Worm (Caenorhabditis elegans) whole organism, young adult: ENCODE results near the gene cyp-44A1.

Experiments used
- B0336.3 ChIP-seq: fragments of 200-800 bp; sonication (Bioruptor generic); IDR thresholded peaks from 2 replicates; pipeline ENCODE4 v1.3.6; 2022; ENCODE audit warnings: missing genetic modification characterization, missing compliant biosample characterization
- D2030.7 ChIP-seq: fragments of 200-800 bp; sonication (Bioruptor generic); IDR thresholded peaks from 2 replicates; pipeline ENCODE4 v1.3.6; 2022; ENCODE audit warnings: missing genetic modification reagents, missing genetic modification characterization, missing compliant biosample characterization
- F23B12.7 ChIP-seq: sonication (generic microtip); optimal IDR thresholded peaks from 2 replicates; lab custom pipeline; 2017; ENCODE audit warnings: missing genetic modification characterization, mild to moderate bottlenecking, missing compliant biosample characterization, antibody characterized with exemption, moderate library complexity; ENCODE audit not compliant: insufficient read depth
- F33H1.4 ChIP-seq: fragments of 200-800 bp; sonication (Bioruptor generic); IDR thresholded peaks from 2 replicates; pipeline ENCODE4 v1.3.6; 2022; ENCODE audit warnings: missing genetic modification reagents, missing genetic modification characterization, missing compliant biosample characterization
- F37B4.10 ChIP-seq: fragments of 200-800 bp; sonication (Bioruptor generic); IDR thresholded peaks from 2 replicates; pipeline ENCODE4 v1.3.6; 2022; ENCODE audit warnings: missing genetic modification characterization, missing compliant biosample characterization
- F49E8.2 ChIP-seq: sonication (generic microtip); optimal IDR thresholded peaks from 3 replicates; lab custom pipeline; 2017; ENCODE audit warnings: missing genetic modification characterization, mild to moderate bottlenecking, missing compliant biosample characterization, antibody characterized with exemption, moderate library complexity; ENCODE audit not compliant: insufficient read depth
- F52B5.7 ChIP-seq: sonication (generic microtip); optimal IDR thresholded peaks from 2 replicates; lab custom pipeline; 2016; ENCODE audit warnings: mild to moderate bottlenecking, missing genetic modification characterization, missing compliant biosample characterization
- K12H6.12 ChIP-seq: fragments of 200-800 bp; sonication (Bioruptor generic); optimal IDR thresholded peaks from 2 replicates; lab custom pipeline; 2018; ENCODE audit warnings: mild to moderate bottlenecking, missing genetic modification characterization, missing compliant biosample characterization
- Y53F4B.3 ChIP-seq: fragments of 200-800 bp; sonication (Bioruptor generic); IDR thresholded peaks from 2 replicates; pipeline ENCODE4 v1.3.6; 2022; ENCODE audit warnings: missing genetic modification reagents, missing genetic modification characterization, missing compliant biosample characterization
- akir-1 ChIP-seq: fragments of 200-800 bp; sonication (Bioruptor generic); optimal IDR thresholded peaks from 2 replicates; lab custom pipeline; 2018; ENCODE audit warnings: mild to moderate bottlenecking, missing genetic modification characterization, moderate library complexity, missing compliant biosample characterization
- ama-1 ChIP-seq, 3 experiments: fragments of 150-350 bp in 1 of 3; sonication (generic microtip) in 2 of 3; optimal IDR thresholded peaks; 2 replicates each; lab custom pipeline; 2014 to 2018; ENCODE audit warnings: missing biosample characterization in 2 of 3, missing genetic modification characterization in 2 of 3, missing genetic modification reagents in 2 of 3
- attf-3 ChIP-seq: fragments of 200-800 bp; sonication (Bioruptor generic); conservative IDR thresholded peaks from 2 replicates; pipeline ENCODE4 v1.3.6; 2022; ENCODE audit warnings: missing genetic modification reagents, missing genetic modification characterization, missing compliant biosample characterization
- ceh-27 ChIP-seq: fragments of 200-800 bp; sonication (Bioruptor generic); optimal IDR thresholded peaks from 2 replicates; lab custom pipeline; 2018; ENCODE audit warnings: mild to moderate bottlenecking, missing genetic modification characterization, moderate library complexity, missing compliant biosample characterization
- ceh-58 ChIP-seq: fragments of 200-800 bp; sonication (Bioruptor generic); IDR thresholded peaks from 2 replicates; pipeline ENCODE4 v1.3.6; 2022; ENCODE audit warnings: missing genetic modification characterization, missing compliant biosample characterization
- dpff-1 ChIP-seq: sonication (generic microtip); optimal IDR thresholded peaks from 2 replicates; lab custom pipeline; 2017; ENCODE audit warnings: mild to moderate bottlenecking, missing genetic modification characterization, missing compliant biosample characterization
- dpl-1 ChIP-seq: fragments of 150-350 bp; optimal IDR thresholded peaks from 2 replicates; lab custom pipeline; 2014; ENCODE audit warnings: missing biosample characterization, missing genetic modification reagents, missing genetic modification characterization
- efl-1 ChIP-seq: fragments of 150-350 bp; optimal IDR thresholded peaks from 2 replicates; lab custom pipeline; 2014; ENCODE audit warnings: missing biosample characterization, missing genetic modification reagents, missing genetic modification characterization
- ets-4 ChIP-seq: fragments of 200-800 bp; sonication (Bioruptor generic); optimal IDR thresholded peaks from 2 replicates; lab custom pipeline; 2018; ENCODE audit warnings: mild to moderate bottlenecking, missing genetic modification characterization, missing compliant biosample characterization
- fkh-3 ChIP-seq: sonication (generic microtip); optimal IDR thresholded peaks from 2 replicates; lab custom pipeline; 2016; ENCODE audit warnings: mild to moderate bottlenecking, missing genetic modification characterization, missing compliant biosample characterization
- him-1 ChIP-seq: sonication (generic microtip); optimal IDR thresholded peaks from 2 replicates; lab custom pipeline; 2016; ENCODE audit warnings: missing genotype, missing genetic modification reagents, missing genetic modification characterization, missing compliant biosample characterization
- lin-35 ChIP-seq, 3 experiments: fragments of 150-350 bp in 2 of 3; sonication (generic microtip) in 1 of 3; optimal IDR thresholded peaks; 2 replicates each; lab custom pipeline; 2014 to 2018; ENCODE audit warnings: missing biosample characterization in 3 of 3, missing genetic modification characterization in 3 of 3, missing genetic modification reagents in 3 of 3
- lin-40 ChIP-seq: sonication (generic microtip); optimal IDR thresholded peaks from 2 replicates; lab custom pipeline; 2016; ENCODE audit warnings: missing genetic modification characterization, mild to moderate bottlenecking, missing compliant biosample characterization, missing genotype, missing genetic modification reagents
- lin-54 ChIP-seq: fragments of 200-800 bp; sonication (Bioruptor generic); optimal IDR thresholded peaks from 2 replicates; lab custom pipeline; 2018; ENCODE audit warnings: mild to moderate bottlenecking, missing genetic modification characterization, missing compliant biosample characterization
- madf-3 ChIP-seq: fragments of 200-800 bp; sonication (Bioruptor generic); IDR thresholded peaks from 2 replicates; pipeline ENCODE4 v1.3.6; 2022; ENCODE audit warnings: missing genetic modification reagents, missing genetic modification characterization, missing compliant biosample characterization
- madf-6 ChIP-seq: fragments of 200-800 bp; sonication (Bioruptor generic); IDR thresholded peaks from 2 replicates; pipeline ENCODE4 v1.3.6; 2022; ENCODE audit warnings: missing genetic modification reagents, missing genetic modification characterization, missing compliant biosample characterization
- madf-8 ChIP-seq: fragments of 200-800 bp; sonication (Bioruptor generic); conservative IDR thresholded peaks from 2 replicates; pipeline ENCODE4 v1.3.6; 2022; ENCODE audit warnings: missing genetic modification reagents, missing genetic modification characterization, missing compliant biosample characterization
- mcd-1 ChIP-seq: fragments of 200-800 bp; sonication (Bioruptor generic); IDR thresholded peaks from 2 replicates; pipeline ENCODE4 v1.3.6; 2022; ENCODE audit warnings: missing genetic modification reagents, missing genetic modification characterization, missing compliant biosample characterization
- mel-28 ChIP-seq: sonication (generic microtip); optimal IDR thresholded peaks from 2 replicates; lab custom pipeline; 2016; ENCODE audit warnings: borderline replicate concordance, mild to moderate bottlenecking, missing genetic modification characterization, missing compliant biosample characterization
- nfya-2 ChIP-seq: fragments of 200-800 bp; sonication (Bioruptor generic); IDR thresholded peaks from 2 replicates; pipeline ENCODE4 v1.3.6; 2022; ENCODE audit warnings: missing genetic modification reagents, missing genetic modification characterization, missing compliant biosample characterization
- nfyb-1 ChIP-seq: fragments of 200-800 bp; sonication (Bioruptor generic); IDR thresholded peaks from 2 replicates; pipeline ENCODE4 v1.3.6; 2022; ENCODE audit warnings: missing genetic modification reagents, missing genetic modification characterization, missing compliant biosample characterization
- pha-4 ChIP-seq: fragments of 150-350 bp; sonication (generic microtip); optimal IDR thresholded peaks from 2 replicates; lab custom pipeline; 2014; ENCODE audit warnings: missing biosample characterization, missing genetic modification reagents, missing genetic modification characterization
- rcor-1 ChIP-seq: fragments of 200-800 bp; sonication (Bioruptor generic); IDR thresholded peaks from 2 replicates; pipeline ENCODE4 v1.3.6; 2022; ENCODE audit warnings: missing genetic modification reagents, missing genetic modification characterization, missing compliant biosample characterization
- repo-1 ChIP-seq: sonication (generic microtip); optimal IDR thresholded peaks from 2 replicates; lab custom pipeline; 2017; ENCODE audit warnings: mild to moderate bottlenecking, missing genetic modification characterization, missing compliant biosample characterization
- rpc-1 ChIP-seq, 2 experiments: fragments of 150-350 bp in 1 of 2; sonication (generic microtip) in 1 of 2; optimal IDR thresholded peaks; 2 replicates each; lab custom pipeline; 2014 to 2018; ENCODE audit warnings: missing biosample characterization in 1 of 2, missing genetic modification characterization in 1 of 2, missing genetic modification reagents in 1 of 2, missing genotype in 1 of 2
- snpc-1.3 ChIP-seq: sonication (generic microtip); optimal IDR thresholded peaks from 2 replicates; lab custom pipeline; 2017; ENCODE audit warnings: missing genetic modification characterization, mild to moderate bottlenecking, missing compliant biosample characterization, antibody characterized with exemption, moderate library complexity, missing genotype, missing genetic modification reagents; ENCODE audit not compliant: insufficient read depth
- snpc-3.4 ChIP-seq: sonication (generic microtip); optimal IDR thresholded peaks from 2 replicates; lab custom pipeline; 2017; ENCODE audit warnings: missing genetic modification characterization, mild to moderate bottlenecking, missing compliant biosample characterization, antibody characterized with exemption, moderate library complexity, missing genotype, missing genetic modification reagents
- sptf-2 ChIP-seq: fragments of 200-800 bp; sonication (Bioruptor generic); optimal IDR thresholded peaks from 2 replicates; lab custom pipeline; 2018; ENCODE audit warnings: mild to moderate bottlenecking, missing genetic modification characterization, missing compliant biosample characterization
- tbp1 ChIP-seq: fragments of 200-800 bp; sonication (Bioruptor generic); optimal IDR thresholded peaks from 2 replicates; lab custom pipeline; 2018; ENCODE audit warnings: mild to moderate bottlenecking, missing genetic modification characterization, missing compliant biosample characterization
- tlf-1 ChIP-seq: fragments of 200-800 bp; sonication (Bioruptor generic); optimal IDR thresholded peaks from 2 replicates; lab custom pipeline; 2018; ENCODE audit warnings: mild to moderate bottlenecking, missing genetic modification characterization, missing compliant biosample characterization
- unc-130 ChIP-seq: sonication (generic microtip); optimal IDR thresholded peaks from 2 replicates; lab custom pipeline; 2016; ENCODE audit warnings: missing genetic modification reagents, missing genetic modification characterization, missing compliant biosample characterization
- xnd-1 ChIP-seq: sonication (generic microtip); optimal IDR thresholded peaks from 2 replicates; lab custom pipeline; 2016; ENCODE audit warnings: missing genotype, missing genetic modification reagents, missing genetic modification characterization, missing compliant biosample characterization
- zim-3 ChIP-seq: sonication (generic microtip); optimal IDR thresholded peaks from 2 replicates; lab custom pipeline; 2017; ENCODE audit warnings: mild to moderate bottlenecking, missing genetic modification characterization, moderate library complexity, missing compliant biosample characterization
- ztf-28 ChIP-seq: fragments of 200-800 bp; sonication (Bioruptor generic); IDR thresholded peaks from 2 replicates; pipeline ENCODE4 v1.3.6; 2022; ENCODE audit warnings: missing genetic modification reagents, missing genetic modification characterization, missing compliant biosample characterization

The cyp-44A1 gene

ce11 chrII:5503760-5504159, at the start of gene cyp-44A1:
TSS of gene cyp-44A1 (plus strand) at chrII:5504044.
- no peak for TF ChIP-seq pha-4 (tag; lab: Kevin White, UChicago)
- no peak for TF ChIP-seq repo-1 (tag; lab: Kevin White, UChicago)
- TF ChIP-seq ets-4 (GFP tag; lab: Kevin White, UChicago), result no peak
- no peak for TF ChIP-seq unc-130
- no peak for TF ChIP-seq madf-3 (GFP tag; lab: Robert Waterston, UW)
- TF ChIP-seq B0336.3 (GFP tag; lab: Robert Waterston, UW), result no peak
- TF ChIP-seq ceh-27, result no peak
- TF ChIP-seq ztf-28 (GFP tag; lab: Robert Waterston, UW), result no peak
- no peak for TF ChIP-seq Y53F4B.3 (GFP tag; lab: Robert Waterston, UW)
- no peak for TF ChIP-seq F37B4.10 (GFP tag; lab: Robert Waterston, UW)
- no peak for TF ChIP-seq efl-1 (GFP tag; lab: Kevin White, UChicago)
- TF ChIP-seq mcd-1 (GFP tag; lab: Robert Waterston, UW), result no peak
- TF ChIP-seq ama-1 (optimal IDR thresholded peaks at IDR 0.05; lab: Kevin White, UChicago), result no peak
- no peak for TF ChIP-seq ama-1 (GFP tag; optimal IDR thresholded peaks at IDR 0.05; lab: Kevin White, UChicago)
- TF ChIP-seq F33H1.4 (GFP tag; lab: Robert Waterston, UW), result no peak
- no peak for TF ChIP-seq nfya-2 (GFP tag; lab: Robert Waterston, UW)
- no peak for TF ChIP-seq mel-28 (tag; lab: Kevin White, UChicago)
- no peak for TF ChIP-seq attf-3 (GFP tag; lab: Robert Waterston, UW)
- no peak for TF ChIP-seq fkh-3 (tag; lab: Kevin White, UChicago)
- TF ChIP-seq, all 124 proteins: peak for 0

- TF ChIP-seq akir-1 (GFP tag; lab: Kevin White, UChicago) (no peak), snpc-1.3 (peak; percentile 76), madf-6 (GFP tag; lab: Robert Waterston, UW) (peak; percentile 87), ets-4 (GFP tag; lab: Kevin White, UChicago) (no peak), K12H6.12 (tag; lab: Kevin White, UChicago) (no peak), lin-54 (GFP tag; lab: Kevin White, UChicago) (peak; percentile 93), attf-3 (GFP tag; lab: Robert Waterston, UW) (no peak), D2030.7 (peak; percentile 44), tlf-1 (GFP tag; lab: Kevin White, UChicago) (peak; percentile 13), lin-40 (tag; lab: Kevin White, UChicago) (no peak), F52B5.7 (tag; lab: Kevin White, UChicago) (no peak), efl-1 (GFP tag; lab: Kevin White, UChicago) (peak; percentile 95), lin-35 (GFP tag; optimal IDR thresholded peaks at IDR 0.05; lab: Kevin White, UChicago) (peak in 2 of 3 experiments; percentile 34 to 52), dpff-1 (tag; lab: Kevin White, UChicago) (no peak), snpc-3.4 (tag; lab: Kevin White, UChicago) (peak; percentile 41), ceh-58 (GFP tag; lab: Robert Waterston, UW) (no peak), F23B12.7 (peak; percentile 3), F49E8.2 (tag; lab: Kevin White, UChicago) (peak; percentile 40), mel-28 (tag; lab: Kevin White, UChicago) (no peak), tbp1 (no peak), unc-130 (no peak), zim-3 (tag; lab: Kevin White, UChicago) (no peak), madf-8 (GFP tag; lab: Robert Waterston, UW) (peak; percentile 68), rpc-1 (optimal IDR thresholded peaks at IDR 0.05; lab: Kevin White, UChicago) (no peak), rpc-1 (tag; optimal IDR thresholded peaks at IDR 0.05; lab: Kevin White, UChicago) (no peak), F33H1.4 (GFP tag; lab: Robert Waterston, UW) (peak; percentile 70), him-1 (tag; lab: Kevin White, UChicago) (peak; percentile 53), nfyb-1 (GFP tag; lab: Robert Waterston, UW) (no peak), dpl-1 (GFP tag; lab: Kevin White, UChicago) (peak; percentile 81), xnd-1 (tag; lab: Kevin White, UChicago) (peak; percentile 68), rcor-1 (peak; percentile 46; the same call in 1 of the 2 replicates), sptf-2 (no peak)
Measured at ce11 chrII:5455650-5456355, 48.0 kb upstream of the cyp-44A1 start, which contains the start of gene daz-1. TSS of gene daz-1 (plus strand) at chrII:5456305.
